Worm (Caenorhabditis elegans): ENCODE data around the gene sftd-3.

- TF ChIP-seq nhr-11 (tag; optimal IDR thresholded peaks at IDR 0.05) (no peak), snpc-4 (tag; optimal IDR thresholded peaks at IDR 0.05) (no peak)
Observed at ce11 chrII:8916656-8917055, 47.3 kb downstream of the sftd-3 start.

Data from whole organism, L2 larva.